1 fruit fly cellular context compared by ENCODE assay signal in the genomic region with DNA sequence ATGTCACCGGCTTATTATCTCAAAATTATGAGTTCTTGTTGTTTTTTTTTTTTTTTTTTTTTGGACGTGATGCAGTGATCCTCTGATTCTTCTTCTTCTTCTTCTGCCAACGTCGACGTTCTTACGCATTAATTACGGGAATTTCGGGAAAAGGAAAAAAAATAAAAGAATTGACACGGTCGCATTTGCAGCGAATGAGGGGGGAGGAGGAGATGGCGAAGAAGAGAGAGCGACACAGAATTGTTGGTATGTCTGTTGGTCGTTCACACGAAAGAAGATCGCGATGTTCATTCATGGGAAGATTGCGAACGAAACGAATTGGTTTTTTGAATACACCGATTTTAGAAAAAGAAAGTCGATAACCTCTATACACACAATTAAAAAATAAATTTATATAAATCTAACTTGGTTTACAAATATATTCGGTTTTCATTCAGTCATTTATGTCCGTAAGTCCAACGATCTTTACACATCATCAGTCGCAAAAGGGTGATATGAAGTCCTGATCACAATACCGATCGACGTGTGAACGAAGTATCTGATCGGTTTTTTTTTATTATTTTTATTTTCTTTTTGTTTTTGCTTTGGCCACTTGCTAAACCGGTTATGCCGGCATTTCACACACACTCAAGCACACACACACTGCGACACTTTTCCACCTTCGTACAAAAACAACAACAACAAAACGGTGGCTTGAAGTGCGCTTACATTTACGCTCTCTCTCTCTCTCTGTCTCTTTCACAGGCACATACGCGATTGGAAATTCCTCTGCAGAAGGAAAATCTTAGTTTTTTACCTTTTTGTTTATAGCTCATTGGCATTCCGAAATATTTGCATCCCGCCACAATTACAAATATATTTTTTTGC.
TF ChIP-seq lines count a peak whose summit lies in the region.

No protein-coding gene starts in this region.

TF ChIP-seq in whole organism, embryonic, 481 proteins besides CTCF, POLR2A, EP300 and RAD21 (continued from another document and continues in another):
- TF ChIP-seq crc (GFP tag; optimal IDR thresholded peaks at IDR 0.05; lab: Kevin White, UChicago): no peak
- no peak for TF ChIP-seq Hmx (GFP tag; optimal IDR thresholded peaks at IDR 0.05; lab: Kevin White, UChicago)
- peak; percentile 36; the same call in 1 of the 2 replicates for TF ChIP-seq esg (GFP tag; conservative IDR thresholded peaks at IDR 0.05; lab: Robert Waterston, UW)
- TF ChIP-seq Hr51 (GFP tag; optimal IDR thresholded peaks at IDR 0.05; lab: Kevin White, UChicago): peak in 1 of 2 experiments; percentile 81
- TF ChIP-seq CG3726 (GFP tag; IDR thresholded peaks at IDR 0.05; lab: Robert Waterston, UW): no peak
- TF ChIP-seq CG13424 (tag; optimal IDR thresholded peaks at IDR 0.05; lab: Kevin White, UChicago): peak; percentile 86
- TF ChIP-seq CG17612 (GFP tag; IDR thresholded peaks at IDR 0.05; lab: Robert Waterston, UW): no peak
- TF ChIP-seq Hsf (GFP tag; optimal IDR thresholded peaks at IDR 0.05; lab: Kevin White, UChicago): peak; percentile 33
- TF ChIP-seq CG10565 (GFP tag; optimal IDR thresholded peaks at IDR 0.05; lab: Kevin White, UChicago): no peak
- peak; percentile 15; the same call in 1 of the 2 replicates for TF ChIP-seq CG11696 (GFP tag; IDR thresholded peaks at IDR 0.05; lab: Robert Waterston, UW)
- peak; percentile 54 for TF ChIP-seq bcd (GFP tag; optimal IDR thresholded peaks at IDR 0.05; lab: Kevin White, UChicago)
- TF ChIP-seq gsb-n (tag; optimal IDR thresholded peaks at IDR 0.05; lab: Kevin White, UChicago): peak; percentile 73
- peak; percentile 42; the same call in 1 of the 2 replicates for TF ChIP-seq slbo (GFP tag; IDR thresholded peaks at IDR 0.05; lab: Robert Waterston, UW)
- peak; percentile 38 for TF ChIP-seq CG6765 (GFP tag; optimal IDR thresholded peaks at IDR 0.05; lab: Kevin White, UChicago)
- peak; percentile 49 for TF ChIP-seq ac (GFP tag; optimal IDR thresholded peaks at IDR 0.05; lab: Kevin White, UChicago)
- TF ChIP-seq Oli (tag; optimal IDR thresholded peaks at IDR 0.05; lab: Kevin White, UChicago): peak; percentile 79
- no peak for TF ChIP-seq sisA (GFP tag; IDR thresholded peaks at IDR 0.05; lab: Robert Waterston, UW)
- TF ChIP-seq CG11456 (GFP tag; IDR thresholded peaks at IDR 0.05; lab: Robert Waterston, UW): no peak
- TF ChIP-seq CG15073 (GFP tag; optimal IDR thresholded peaks at IDR 0.05; lab: Kevin White, UChicago): no peak
- peak; percentile 11; the same call in 1 of the 3 replicates for TF ChIP-seq B-H1 (GFP tag; IDR thresholded peaks at IDR 0.05; lab: Robert Waterston, UW)
- TF ChIP-seq sr (GFP tag; IDR thresholded peaks at IDR 0.05; lab: Robert Waterston, UW): no peak
- peak; percentile 84 for TF ChIP-seq CG12391 (tag; optimal IDR thresholded peaks at IDR 0.05; lab: Kevin White, UChicago)
- no peak for TF ChIP-seq CG43689 (GFP tag; IDR thresholded peaks at IDR 0.05; lab: Robert Waterston, UW)
- peak; percentile 82 for TF ChIP-seq CG33557 (GFP tag; optimal IDR thresholded peaks at IDR 0.05; lab: Kevin White, UChicago)
- TF ChIP-seq Nf-YC (tag; optimal IDR thresholded peaks at IDR 0.05; lab: Kevin White, UChicago): peak; percentile 76
- TF ChIP-seq D19B (GFP tag; optimal IDR thresholded peaks at IDR 0.05; lab: Kevin White, UChicago): peak; percentile 15
- TF ChIP-seq pan (optimal IDR thresholded peaks at IDR 0.05; lab: Kevin White, UChicago): no peak
- peak in 1 of 2 experiments; percentile 42 for TF ChIP-seq pan (GFP tag; optimal IDR thresholded peaks at IDR 0.05 in 1 of 2, IDR thresholded peaks at IDR 0.05 in 1 of 2)
- TF ChIP-seq CG3065 (GFP tag; optimal IDR thresholded peaks at IDR 0.05; lab: Kevin White, UChicago): peak; percentile 9
- peak; percentile 65 for TF ChIP-seq vvl (GFP tag; IDR thresholded peaks at IDR 0.05; lab: Robert Waterston, UW)
- TF ChIP-seq CG11504 (tag; optimal IDR thresholded peaks at IDR 0.05; lab: Kevin White, UChicago): peak; percentile 80
- TF ChIP-seq lilli (GFP tag; optimal IDR thresholded peaks at IDR 0.05; lab: Kevin White, UChicago): peak; percentile 65
- TF ChIP-seq Ssrp (tag; optimal IDR thresholded peaks at IDR 0.05; lab: Kevin White, UChicago): peak; percentile 82
- peak; percentile 29 for TF ChIP-seq Lhr (GFP tag; optimal IDR thresholded peaks at IDR 0.05; lab: Kevin White, UChicago)
- TF ChIP-seq CG12236 (GFP tag; optimal IDR thresholded peaks at IDR 0.05; lab: Kevin White, UChicago): no peak
- no peak for TF ChIP-seq HLHmδ (GFP tag; optimal IDR thresholded peaks at IDR 0.05; lab: Kevin White, UChicago)
- TF ChIP-seq fd3F (GFP tag; optimal IDR thresholded peaks at IDR 0.05; lab: Kevin White, UChicago): peak; percentile 40
- TF ChIP-seq luna (GFP tag; optimal IDR thresholded peaks at IDR 0.05; lab: Kevin White, UChicago): no peak
- TF ChIP-seq CG7786 (GFP tag; optimal IDR thresholded peaks at IDR 0.05; lab: Kevin White, UChicago): no peak
- peak in 1 of 2 experiments; percentile 16 for TF ChIP-seq chif (GFP tag; optimal IDR thresholded peaks at IDR 0.05; lab: Kevin White, UChicago)
- TF ChIP-seq CG13775 (GFP tag; optimal IDR thresholded peaks at IDR 0.05; lab: Kevin White, UChicago): peak; percentile 70
- no peak for TF ChIP-seq CG42726 (GFP tag; IDR thresholded peaks at IDR 0.05; lab: Robert Waterston, UW; ENCODE audit: partially characterized antibody)
- TF ChIP-seq lab (GFP tag; optimal IDR thresholded peaks at IDR 0.05; lab: Kevin White, UChicago): peak; percentile 73
- no peak for TF ChIP-seq sc (optimal IDR thresholded peaks at IDR 0.05; lab: Kevin White, UChicago)
- peak; percentile 61 for TF ChIP-seq sc (GFP tag; optimal IDR thresholded peaks at IDR 0.05; lab: Kevin White, UChicago)
- TF ChIP-seq CG15514 (GFP tag; optimal IDR thresholded peaks at IDR 0.05; lab: Kevin White, UChicago): peak; percentile 28
- no peak for TF ChIP-seq TFAM (GFP tag; optimal IDR thresholded peaks at IDR 0.05; lab: Kevin White, UChicago)
- no peak for TF ChIP-seq CG16779 (GFP tag; IDR thresholded peaks at IDR 0.05; lab: Robert Waterston, UW)
- peak; percentile 45 for TF ChIP-seq sd (tag; optimal IDR thresholded peaks at IDR 0.05; lab: Kevin White, UChicago)
- peak; percentile 77 for TF ChIP-seq gcm (GFP tag; optimal IDR thresholded peaks at IDR 0.05; lab: Kevin White, UChicago)
- peak; percentile 64 for TF ChIP-seq Fer3 (tag; optimal IDR thresholded peaks at IDR 0.05; lab: Kevin White, UChicago)
- no peak for TF ChIP-seq zfh2 (GFP tag; optimal IDR thresholded peaks at IDR 0.05; lab: Kevin White, UChicago)
- 0 out of 2 replicates have a peak, but pooled peaks have one; percentile 8 for TF ChIP-seq dimm (GFP tag; IDR thresholded peaks at IDR 0.05; lab: Robert Waterston, UW)
- no peak for TF ChIP-seq pita (GFP tag; optimal IDR thresholded peaks at IDR 0.05; lab: Kevin White, UChicago)
- peak; percentile 39 for TF ChIP-seq CG10366 (GFP tag; IDR thresholded peaks at IDR 0.05; lab: Robert Waterston, UW)
- no peak for TF ChIP-seq pnt (GFP tag; optimal IDR thresholded peaks at IDR 0.05; lab: Kevin White, UChicago)
- TF ChIP-seq Mes4 (GFP tag; optimal IDR thresholded peaks at IDR 0.05; lab: Kevin White, UChicago): no peak
- peak; percentile 54 for TF ChIP-seq CG6654 (GFP tag; optimal IDR thresholded peaks at IDR 0.05; lab: Kevin White, UChicago)
- TF ChIP-seq run (tag; optimal IDR thresholded peaks at IDR 0.05; lab: Kevin White, UChicago): peak; percentile 48
- peak; percentile 69 for TF ChIP-seq sug (tag; optimal IDR thresholded peaks at IDR 0.05; lab: Kevin White, UChicago)
- TF ChIP-seq CG32767 (GFP tag; IDR thresholded peaks at IDR 0.05; lab: Robert Waterston, UW): peak; percentile 39; the same call in 1 of the 2 replicates
- TF ChIP-seq CG6254 (GFP tag; optimal IDR thresholded peaks at IDR 0.05; lab: Kevin White, UChicago): peak; percentile 70
- TF ChIP-seq tap (tag; optimal IDR thresholded peaks at IDR 0.05; lab: Kevin White, UChicago): peak; percentile 75
- TF ChIP-seq gem (tag; optimal IDR thresholded peaks at IDR 0.05; lab: Kevin White, UChicago): peak; percentile 89
- no peak for TF ChIP-seq Doc2 (GFP tag; IDR thresholded peaks at IDR 0.05; lab: Robert Waterston, UW)
- peak; percentile 55 for TF ChIP-seq onecut (GFP tag; IDR thresholded peaks at IDR 0.05; lab: Robert Waterston, UW)
- TF ChIP-seq CG8765 (GFP tag; IDR thresholded peaks at IDR 0.05; lab: Robert Waterston, UW): no peak
- peak; percentile 52 for TF ChIP-seq Max (GFP tag; optimal IDR thresholded peaks at IDR 0.05; lab: Kevin White, UChicago)
- TF ChIP-seq lbe (GFP tag; optimal IDR thresholded peaks at IDR 0.05; lab: Kevin White, UChicago): peak; percentile 67
- peak; percentile 86 for TF ChIP-seq Drgx (GFP tag; IDR thresholded peaks at IDR 0.05; lab: Robert Waterston, UW)
- peak; percentile 53; the same call in 1 of the 2 replicates for TF ChIP-seq ara (GFP tag; IDR thresholded peaks at IDR 0.05; lab: Robert Waterston, UW)
- no peak for TF ChIP-seq CG8478 (optimal IDR thresholded peaks at IDR 0.05; lab: Kevin White, UChicago)
- TF ChIP-seq otp (GFP tag; IDR thresholded peaks at IDR 0.05; lab: Robert Waterston, UW): peak; percentile 12; the same call in 1 of the 3 replicates
- TF ChIP-seq CG6272 (GFP tag; IDR thresholded peaks at IDR 0.05; lab: Robert Waterston, UW): no peak
- peak; percentile 81 for TF ChIP-seq Fer1 (GFP tag; optimal IDR thresholded peaks at IDR 0.05; lab: Kevin White, UChicago)
- TF ChIP-seq H15 (GFP tag; IDR thresholded peaks at IDR 0.05; lab: Robert Waterston, UW): no peak
- TF ChIP-seq CG10267 (tag; optimal IDR thresholded peaks at IDR 0.05; lab: Kevin White, UChicago): peak; percentile 78
- TF ChIP-seq CG15601 (tag; optimal IDR thresholded peaks at IDR 0.05; lab: Kevin White, UChicago): peak; percentile 80
- TF ChIP-seq Bdp1 (GFP tag; optimal IDR thresholded peaks at IDR 0.05; lab: Kevin White, UChicago): peak; percentile 30
- no peak for TF ChIP-seq bowl (GFP tag; IDR thresholded peaks at IDR 0.05; lab: Robert Waterston, UW)
- TF ChIP-seq dmrt11E (tag; optimal IDR thresholded peaks at IDR 0.05; lab: Kevin White, UChicago): peak; percentile 78
- peak; percentile 16; the same call in 1 of the 3 replicates for TF ChIP-seq Mrtf (GFP tag; IDR thresholded peaks at IDR 0.05; lab: Robert Waterston, UW)
- TF ChIP-seq Abd-B (GFP tag; optimal IDR thresholded peaks at IDR 0.05; lab: Kevin White, UChicago): peak; percentile 50
- 0 out of 2 replicates have a peak, but pooled peaks have one; percentile 20 for TF ChIP-seq CG31224 (GFP tag; IDR thresholded peaks at IDR 0.05; lab: Robert Waterston, UW)
- TF ChIP-seq NC2β (GFP tag; optimal IDR thresholded peaks at IDR 0.05; lab: Kevin White, UChicago): no peak
- peak in 1 of 2 experiments; percentile 4 for TF ChIP-seq crp (GFP tag; optimal IDR thresholded peaks at IDR 0.05; lab: Kevin White, UChicago)
- TF ChIP-seq CG15479 (GFP tag; optimal IDR thresholded peaks at IDR 0.05; lab: Kevin White, UChicago): peak; percentile 30
- TF ChIP-seq Eip74EF (GFP tag; optimal IDR thresholded peaks at IDR 0.05; lab: Kevin White, UChicago): peak in 1 of 2 experiments; percentile 72
- peak; percentile 44 for TF ChIP-seq salm (tag; optimal IDR thresholded peaks at IDR 0.05; lab: Kevin White, UChicago)
- peak; percentile 69 for TF ChIP-seq NfI (GFP tag; optimal IDR thresholded peaks at IDR 0.05; lab: Kevin White, UChicago)
- peak; percentile 80 for TF ChIP-seq cg (GFP tag; optimal IDR thresholded peaks at IDR 0.05; lab: Kevin White, UChicago)
- TF ChIP-seq CG17829 (tag; optimal IDR thresholded peaks at IDR 0.05; lab: Kevin White, UChicago): peak; percentile 87
- TF ChIP-seq CG12299 (tag; optimal IDR thresholded peaks at IDR 0.05; lab: Kevin White, UChicago): peak; percentile 67
- peak in 1 of 2 experiments; percentile 28 for TF ChIP-seq insv (GFP tag; optimal IDR thresholded peaks at IDR 0.05; lab: Kevin White, UChicago)
- peak; percentile 62 for TF ChIP-seq CrebB (tag; optimal IDR thresholded peaks at IDR 0.05; lab: Kevin White, UChicago)
- TF ChIP-seq H2.0 (GFP tag; IDR thresholded peaks at IDR 0.05; lab: Robert Waterston, UW): peak; percentile 60; the same call in 1 of the 2 replicates
- no peak for TF ChIP-seq D (optimal IDR thresholded peaks at IDR 0.05; lab: Kevin White, UChicago)
- peak; percentile 73 for TF ChIP-seq D (GFP tag; optimal IDR thresholded peaks at IDR 0.05; lab: Kevin White, UChicago)
- peak; percentile 18 for TF ChIP-seq slou (GFP tag; optimal IDR thresholded peaks at IDR 0.05; lab: Kevin White, UChicago)
- no peak; the same call in 1 of the 2 replicates for TF ChIP-seq CG4404 (GFP tag; IDR thresholded peaks at IDR 0.05; lab: Robert Waterston, UW)
- no peak for TF ChIP-seq abd-A (tag; optimal IDR thresholded peaks at IDR 0.05; lab: Kevin White, UChicago)
- TF ChIP-seq CG10462 (GFP tag; optimal IDR thresholded peaks at IDR 0.05; lab: Kevin White, UChicago): peak; percentile 59
- peak; percentile 16 for TF ChIP-seq schlank (tag; optimal IDR thresholded peaks at IDR 0.05; lab: Kevin White, UChicago)
- no peak for TF ChIP-seq Ets97D (GFP tag; optimal IDR thresholded peaks at IDR 0.05; lab: Kevin White, UChicago)
- peak; percentile 53 for TF ChIP-seq CG18476 (GFP tag; optimal IDR thresholded peaks at IDR 0.05; lab: Kevin White, UChicago)
- no peak for TF ChIP-seq cato (GFP tag; optimal IDR thresholded peaks at IDR 0.05; lab: Kevin White, UChicago; ENCODE audit: borderline replicate concordance)
- peak; percentile 47 for TF ChIP-seq CG8359 (GFP tag; optimal IDR thresholded peaks at IDR 0.05; lab: Kevin White, UChicago; ENCODE audit: borderline replicate concordance)
- no peak for TF ChIP-seq CG18011 (GFP tag; optimal IDR thresholded peaks at IDR 0.05; lab: Kevin White, UChicago)
- no peak for TF ChIP-seq HmgD (GFP tag; optimal IDR thresholded peaks at IDR 0.05; lab: Kevin White, UChicago)
- TF ChIP-seq ato (GFP tag; IDR thresholded peaks at IDR 0.05; lab: Robert Waterston, UW; ENCODE audit: partially characterized antibody): no peak
- TF ChIP-seq emc (GFP tag; optimal IDR thresholded peaks at IDR 0.05; lab: Kevin White, UChicago): no peak
- TF ChIP-seq CG9437 (GFP tag; optimal IDR thresholded peaks at IDR 0.05; lab: Kevin White, UChicago): peak; percentile 53
- peak; percentile 45 for TF ChIP-seq CG8281 (tag; optimal IDR thresholded peaks at IDR 0.05; lab: Kevin White, UChicago)
- TF ChIP-seq dati (GFP tag; IDR thresholded peaks at IDR 0.05; lab: Robert Waterston, UW): no peak
- no peak for TF ChIP-seq Hey (tag; optimal IDR thresholded peaks at IDR 0.05; lab: Kevin White, UChicago)
- peak; percentile 61 for TF ChIP-seq Ptx1 (GFP tag; IDR thresholded peaks at IDR 0.05; lab: Robert Waterston, UW)
- TF ChIP-seq prd (optimal IDR thresholded peaks at IDR 0.05; lab: Kevin White, UChicago): no peak
- TF ChIP-seq prd (GFP tag; IDR thresholded peaks at IDR 0.05; lab: Robert Waterston, UW): peak; percentile 62
- TF ChIP-seq ATbp (GFP tag; optimal IDR thresholded peaks at IDR 0.05; lab: Kevin White, UChicago): peak; percentile 73
- peak; percentile 56 for TF ChIP-seq az2 (GFP tag; optimal IDR thresholded peaks at IDR 0.05; lab: Kevin White, UChicago)
